Fruit fly (Drosophila melanogaster) whole organism, embryonic: Measurements from ENCODE around the gene Idua.

Source experiments
- CG10565 ChIP-seq: fragments of 200-800 bp; sonication (Bioruptor generic); optimal IDR thresholded peaks from 3 replicates; lab custom pipeline; 2016; ENCODE audit warnings: missing biosample characterization, mild to moderate bottlenecking, missing genetic modification characterization
- CG32767 ChIP-seq: fragments of 200-800 bp; sonication (Bioruptor generic); IDR thresholded peaks from 2 replicates; pipeline ENCODE4 v1.3.6; 2022; ENCODE audit warnings: missing biosample characterization, missing genetic modification characterization
- CG6791 ChIP-seq: fragments of 200-800 bp; sonication (Bioruptor generic); IDR thresholded peaks from 3 replicates; pipeline ENCODE4 v1.3.6; 2022; ENCODE audit warnings: missing biosample characterization, missing genetic modification characterization; ENCODE audit not compliant: partially characterized antibody
- CG9609 ChIP-seq: fragments of 200-800 bp; sonication (Bioruptor generic); optimal IDR thresholded peaks from 3 replicates; lab custom pipeline; 2016; ENCODE audit warnings: missing biosample characterization, missing genetic modification characterization
- CG9797 ChIP-seq: fragments of 200-800 bp; sonication (Bioruptor generic); optimal IDR thresholded peaks from 3 replicates; lab custom pipeline; 2018; ENCODE audit warnings: missing biosample characterization, mild to moderate bottlenecking, missing genetic modification characterization
- ERR ChIP-seq: fragments of 200-800 bp; sonication (Bioruptor generic); optimal IDR thresholded peaks from 2 replicates; lab custom pipeline; 2016; ENCODE audit warnings: missing biosample characterization, missing genetic modification characterization
- Hsf ChIP-seq: fragments of 200-800 bp; sonication (Bioruptor generic); optimal IDR thresholded peaks from 3 replicates; lab custom pipeline; 2016; ENCODE audit warnings: missing biosample characterization, missing genetic modification characterization
- MBD-R2 ChIP-seq: fragments of 200-800 bp; sonication (Bioruptor generic); IDR thresholded peaks from 2 replicates; pipeline ENCODE4 v1.3.6; 2022; ENCODE audit warnings: missing biosample characterization, missing genetic modification characterization
- insv ChIP-seq, 2 experiments: fragments of 200-800 bp; sonication (Bioruptor generic); optimal IDR thresholded peaks; 3 replicates each; lab custom pipeline; 2016 to 2018; ENCODE audit warnings: missing biosample characterization in 2 of 2, missing genetic modification characterization in 2 of 2
- jigr1 ChIP-seq: fragments of 200-800 bp; sonication (Bioruptor generic); IDR thresholded peaks from 3 replicates; pipeline ENCODE4 v1.3.6; 2022; ENCODE audit warnings: missing biosample characterization, missing genetic modification characterization
- repo ChIP-seq: fragments of 200-800 bp; sonication (Bioruptor generic); optimal IDR thresholded peaks from 2 replicates; lab custom pipeline; 2016; ENCODE audit warnings: missing biosample characterization, missing genetic modification characterization
- schlank ChIP-seq: fragments of 200-800 bp; sonication (Bioruptor generic); optimal IDR thresholded peaks from 2 replicates; lab custom pipeline; 2018; ENCODE audit warnings: missing biosample characterization, mild to moderate bottlenecking, missing genetic modification characterization

dm6 chr2L:11130151-11131008, 17.5 kb upstream of the Idua start, which contains the start of the genes RfC38 and CG4751:
- TF ChIP-seq repo (no peak), CG6791 (GFP tag; lab: Robert Waterston, UW) (peak; percentile 65; the same call in 2 of the 3 replicates), CG9609 (GFP tag; lab: Kevin White, UChicago) (no peak), ERR (no peak), schlank (tag; lab: Kevin White, UChicago) (no peak), jigr1 (no peak), Hsf (GFP tag; lab: Kevin White, UChicago) (no peak), CG10565 (GFP tag; lab: Kevin White, UChicago) (no peak), CG32767 (GFP tag; lab: Robert Waterston, UW) (0 out of 2 replicates have a peak, but pooled peaks have one; percentile 8), insv (GFP tag; optimal IDR thresholded peaks at IDR 0.05; lab: Kevin White, UChicago) (no peak), MBD-R2 (GFP tag; lab: Robert Waterston, UW) (peak; percentile 74), CG9797 (GFP tag; lab: Kevin White, UChicago) (peak; percentile 87)
